Fruit fly (Drosophila melanogaster) whole organism, prepupa: ENCODE results near the gene CG5171.

ENCODE experiments used
- Blimp-1 ChIP-seq: fragments of 200-800 bp; sonication (Bioruptor generic); optimal IDR thresholded peaks from 3 replicates; lab custom pipeline; 2017; ENCODE audit warnings: missing biosample characterization, missing genetic modification characterization, mild to moderate bottlenecking, moderate library complexity, missing genetic modification reagents
- CG11294 ChIP-seq: fragments of 200-800 bp; sonication (Bioruptor generic); IDR thresholded peaks from 2 replicates; pipeline ENCODE4 v1.3.6; 2022; ENCODE audit warnings: missing biosample characterization, missing genetic modification characterization
- CG1621 ChIP-seq: fragments of 200-800 bp; sonication (Bioruptor generic); optimal IDR thresholded peaks from 3 replicates; lab custom pipeline; 2018; ENCODE audit warnings: missing biosample characterization, mild to moderate bottlenecking, missing genetic modification characterization
- CG3032 ChIP-seq: fragments of 200-800 bp; optimal IDR thresholded peaks from 2 replicates; lab custom pipeline; 2019; ENCODE audit warnings: missing biosample characterization, mild to moderate bottlenecking, missing genetic modification characterization, moderate library complexity
- CG31627 ChIP-seq: fragments of 200-800 bp; sonication (Bioruptor generic); optimal IDR thresholded peaks from 3 replicates; lab custom pipeline; 2016; ENCODE audit warnings: missing biosample characterization, missing genetic modification characterization
- CG34406 ChIP-seq: fragments of 200-800 bp; sonication (Bioruptor generic); optimal IDR thresholded peaks from 3 replicates; lab custom pipeline; 2016; ENCODE audit warnings: missing biosample characterization, missing genetic modification characterization
- CG3919 ChIP-seq: fragments of 200-800 bp; sonication (Bioruptor generic); optimal IDR thresholded peaks from 3 replicates; lab custom pipeline; 2016; ENCODE audit warnings: missing biosample characterization, missing genetic modification characterization
- CG4318 ChIP-seq: fragments of 200-800 bp; sonication (Bioruptor generic); optimal IDR thresholded peaks from 3 replicates; lab custom pipeline; 2017; ENCODE audit warnings: missing biosample characterization, mild to moderate bottlenecking, missing genetic modification characterization
- CG6163 ChIP-seq: fragments of 200-800 bp; sonication (Bioruptor generic); IDR thresholded peaks from 3 replicates; pipeline ENCODE4 v1.3.6; 2022; ENCODE audit warnings: missing biosample characterization, missing genetic modification characterization
- CG6276 ChIP-seq: fragments of 200-800 bp; sonication (Bioruptor generic); optimal IDR thresholded peaks from 2 replicates; lab custom pipeline; 2017; ENCODE audit warnings: missing biosample characterization, mild to moderate bottlenecking, missing genetic modification characterization
- CG6792 ChIP-seq: fragments of 200-800 bp; sonication (Bioruptor generic); optimal IDR thresholded peaks from 3 replicates; lab custom pipeline; 2016; ENCODE audit warnings: missing biosample characterization, missing genetic modification characterization
- CG6808 ChIP-seq: fragments of 200-800 bp; sonication (Bioruptor generic); optimal IDR thresholded peaks from 3 replicates; lab custom pipeline; 2017; ENCODE audit warnings: missing biosample characterization, missing genetic modification characterization, mild to moderate bottlenecking, moderate library complexity, missing genetic modification reagents
- CG6854 ChIP-seq: fragments of 200-800 bp; sonication (Bioruptor generic); optimal IDR thresholded peaks from 2 replicates; lab custom pipeline; 2017; ENCODE audit warnings: missing biosample characterization, mild to moderate bottlenecking, missing genetic modification characterization
- CG7368 ChIP-seq: fragments of 200-800 bp; sonication (Bioruptor generic); optimal IDR thresholded peaks from 3 replicates; lab custom pipeline; 2016; ENCODE audit warnings: missing biosample characterization, missing genetic modification characterization
- CG8319 ChIP-seq: fragments of 200-800 bp; sonication (Bioruptor generic); optimal IDR thresholded peaks from 3 replicates; lab custom pipeline; 2016; ENCODE audit warnings: missing biosample characterization, missing genetic modification characterization
- CG9139 ChIP-seq: fragments of 200-800 bp; sonication (Bioruptor generic); optimal IDR thresholded peaks from 3 replicates; lab custom pipeline; 2017; ENCODE audit warnings: missing biosample characterization, mild to moderate bottlenecking, missing genetic modification characterization
- Eip75B ChIP-seq: fragments of 200-800 bp; sonication (Bioruptor generic); optimal IDR thresholded peaks from 3 replicates; lab custom pipeline; 2016; ENCODE audit warnings: missing biosample characterization, missing genetic modification characterization
- Eip78C ChIP-seq: fragments of 200-800 bp; sonication (Bioruptor generic); peaks from one replicate; lab custom pipeline; 2016; ENCODE audit warnings: missing biosample characterization, missing genetic modification characterization
- Eip93F ChIP-seq: fragments of 200-800 bp; sonication (Bioruptor generic); optimal IDR thresholded peaks from 2 replicates; lab custom pipeline; 2016; ENCODE audit warnings: missing biosample characterization, mild to moderate bottlenecking, missing genetic modification characterization
- Ets21C ChIP-seq: fragments of 200-800 bp; sonication (Bioruptor generic); optimal IDR thresholded peaks from 3 replicates; lab custom pipeline; 2016; ENCODE audit warnings: missing biosample characterization, missing genetic modification characterization
- Ets96B ChIP-seq: fragments of 200-800 bp; optimal IDR thresholded peaks from 2 replicates; lab custom pipeline; 2019; ENCODE audit warnings: missing biosample characterization, mild to moderate bottlenecking, missing genetic modification characterization, moderate library complexity
- Gug ChIP-seq: fragments of 200-800 bp; sonication (Bioruptor generic); IDR thresholded peaks from 2 replicates; pipeline ENCODE4 v1.3.6; 2022; ENCODE audit warnings: missing biosample characterization, missing genetic modification characterization
- Hr39 ChIP-seq: fragments of 200-800 bp; sonication (Bioruptor generic); optimal IDR thresholded peaks from 2 replicates; lab custom pipeline; 2016; ENCODE audit warnings: missing biosample characterization, missing genetic modification characterization
- Hr4 ChIP-seq: fragments of 200-800 bp; sonication (Bioruptor generic); optimal IDR thresholded peaks from 3 replicates; lab custom pipeline; 2016; ENCODE audit warnings: missing biosample characterization, missing genetic modification characterization
- Lpt ChIP-seq: fragments of 200-800 bp; sonication (Bioruptor generic); optimal IDR thresholded peaks from 3 replicates; lab custom pipeline; 2016; ENCODE audit warnings: missing biosample characterization, missing genetic modification characterization
- Met ChIP-seq: fragments of 200-800 bp; sonication (Bioruptor generic); optimal IDR thresholded peaks from 3 replicates; lab custom pipeline; 2016; ENCODE audit warnings: missing biosample characterization, missing genetic modification characterization
- OdsH ChIP-seq: fragments of 200-800 bp; sonication (Bioruptor generic); optimal IDR thresholded peaks from 3 replicates; lab custom pipeline; 2016; ENCODE audit warnings: missing biosample characterization, missing genetic modification characterization
- Smox ChIP-seq: fragments of 200-800 bp; sonication (Bioruptor generic); optimal IDR thresholded peaks from 3 replicates; lab custom pipeline; 2016; ENCODE audit warnings: missing biosample characterization, missing genetic modification characterization
- Sox102F ChIP-seq: fragments of 200-800 bp; sonication (Bioruptor generic); optimal IDR thresholded peaks from 2 replicates; lab custom pipeline; 2016; ENCODE audit warnings: missing biosample characterization, mild to moderate bottlenecking, missing genetic modification characterization
- Sox14 ChIP-seq: fragments of 200-800 bp; sonication (Bioruptor generic); optimal IDR thresholded peaks from 3 replicates; lab custom pipeline; 2016; ENCODE audit warnings: missing biosample characterization, missing genetic modification characterization
- Sox15 ChIP-seq: fragments of 200-800 bp; sonication (Bioruptor generic); optimal IDR thresholded peaks from 3 replicates; lab custom pipeline; 2016; ENCODE audit warnings: missing biosample characterization, missing genetic modification characterization
- achi ChIP-seq: fragments of 200-800 bp; sonication (Bioruptor generic); optimal IDR thresholded peaks from 3 replicates; lab custom pipeline; 2016; ENCODE audit warnings: missing biosample characterization, missing genetic modification characterization
- cyc ChIP-seq: fragments of 200-800 bp; sonication (Bioruptor generic); optimal IDR thresholded peaks from 3 replicates; lab custom pipeline; 2016; ENCODE audit warnings: missing biosample characterization, missing genetic modification characterization
- dsx ChIP-seq: fragments of 200-800 bp; optimal IDR thresholded peaks from 3 replicates; lab custom pipeline; 2019; ENCODE audit warnings: missing biosample characterization, mild to moderate bottlenecking, missing genetic modification characterization, moderate library complexity; ENCODE audit not compliant: poor library complexity, severe bottlenecking
- eg ChIP-seq: fragments of 200-800 bp; sonication (Bioruptor generic); IDR thresholded peaks from 3 replicates; pipeline ENCODE4 v1.3.6; 2022; ENCODE audit warnings: missing biosample characterization, missing genetic modification characterization
- esn ChIP-seq: fragments of 200-800 bp; sonication (Bioruptor generic); optimal IDR thresholded peaks from 2 replicates; lab custom pipeline; 2016; ENCODE audit warnings: missing biosample characterization, mild to moderate bottlenecking, missing genetic modification characterization, moderate library complexity
- fd59A ChIP-seq: fragments of 200-800 bp; sonication (Bioruptor generic); optimal IDR thresholded peaks from 2 replicates; lab custom pipeline; 2017; ENCODE audit warnings: missing biosample characterization, mild to moderate bottlenecking, missing genetic modification characterization, missing genetic modification reagents
- fkh ChIP-seq: fragments of 200-800 bp; sonication (Bioruptor generic); optimal IDR thresholded peaks from 3 replicates; lab custom pipeline; 2017; ENCODE audit warnings: missing biosample characterization, mild to moderate bottlenecking, missing genetic modification characterization, moderate library complexity
- lz ChIP-seq: fragments of 200-800 bp; sonication (Bioruptor generic); optimal IDR thresholded peaks from 3 replicates; lab custom pipeline; 2016; ENCODE audit warnings: missing biosample characterization, missing genetic modification characterization
- pdm3 ChIP-seq: fragments of 200-800 bp; sonication (Bioruptor generic); optimal IDR thresholded peaks from 3 replicates; lab custom pipeline; 2016; ENCODE audit warnings: missing biosample characterization, missing genetic modification characterization
- salr ChIP-seq, 2 experiments: fragments of 200-800 bp; sonication (Bioruptor generic); optimal IDR thresholded peaks; 3 replicates each; lab custom pipeline; 2016 to 2018; ENCODE audit warnings: missing biosample characterization in 2 of 2, missing genetic modification characterization in 2 of 2, mild to moderate bottlenecking in 1 of 2
- spab ChIP-seq: fragments of 200-800 bp; sonication (Bioruptor generic); optimal IDR thresholded peaks from 2 replicates; lab custom pipeline; 2017; ENCODE audit warnings: missing biosample characterization, mild to moderate bottlenecking, missing genetic modification characterization, missing genetic modification reagents
- svp ChIP-seq: fragments of 200-800 bp; sonication (Bioruptor generic); peaks from one replicate; lab custom pipeline; 2016; ENCODE audit warnings: missing biosample characterization, missing genetic modification characterization
- topi ChIP-seq: fragments of 200-800 bp; sonication (Bioruptor generic); optimal IDR thresholded peaks from 3 replicates; lab custom pipeline; 2016; ENCODE audit warnings: missing biosample characterization, missing genetic modification characterization
- vri ChIP-seq: fragments of 200-800 bp; sonication (Bioruptor generic); optimal IDR thresholded peaks from 3 replicates; lab custom pipeline; 2016; ENCODE audit warnings: missing biosample characterization, mild to moderate bottlenecking, missing genetic modification characterization

The CG5171 gene

DNA sequence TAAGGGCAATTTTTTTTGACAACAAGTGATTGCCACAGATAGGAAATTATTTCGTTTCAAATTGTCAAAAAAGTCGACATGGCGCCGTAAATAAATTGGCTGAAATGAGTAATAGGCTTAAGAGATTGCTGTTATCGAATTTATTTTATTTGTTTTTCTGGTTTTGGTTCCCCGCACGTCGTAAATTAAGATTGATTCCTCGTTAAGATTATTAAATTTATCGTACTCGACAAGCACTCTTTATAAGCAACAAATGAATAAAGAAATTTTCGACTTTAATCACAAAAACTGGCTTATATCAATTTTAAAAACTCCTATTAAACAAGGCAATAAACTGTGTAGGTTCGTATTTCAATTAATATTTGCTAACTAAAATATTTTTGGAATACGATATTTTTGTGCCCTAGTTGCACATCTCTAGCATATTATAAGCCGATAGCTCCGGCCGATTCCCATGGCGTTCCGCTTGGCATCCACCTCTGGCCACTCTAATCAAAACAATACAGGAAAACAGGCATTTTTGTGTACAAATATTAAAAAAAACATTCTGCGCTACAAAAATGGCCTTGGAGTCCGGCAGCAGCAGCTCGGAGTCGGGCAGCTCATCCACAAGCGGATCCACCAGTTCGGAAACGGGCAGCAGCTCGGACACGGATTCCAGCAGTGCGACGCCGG is 10.9 kb downstream of the CG5171 start, which contains the start of gene chm (continued):
- peak; percentile 17 for TF ChIP-seq cyc (GFP tag; lab: Kevin White, UChicago)
- no peak for TF ChIP-seq Hr39 (GFP tag; lab: Kevin White, UChicago)
- TF ChIP-seq Smox (GFP tag; lab: Kevin White, UChicago) = no peak
- peak; percentile 50 for TF ChIP-seq fkh (GFP tag; lab: Kevin White, UChicago)
- TF ChIP-seq CG34406 (GFP tag; lab: Kevin White, UChicago) = no peak
- no peak for TF ChIP-seq Gug (GFP tag; lab: Robert Waterston, UW)
- no peak for TF ChIP-seq salr (GFP tag; optimal IDR thresholded peaks at IDR 0.05; lab: Kevin White, UChicago)
- TF ChIP-seq CG31627 (GFP tag; lab: Kevin White, UChicago) = peak; percentile 54
- TF ChIP-seq vri (GFP tag; lab: Kevin White, UChicago) = no peak
- TF ChIP-seq Sox15 (GFP tag; lab: Kevin White, UChicago) = no peak
- no peak for TF ChIP-seq Met (GFP tag; lab: Kevin White, UChicago)
- TF ChIP-seq achi (GFP tag; lab: Kevin White, UChicago) = no peak
- TF ChIP-seq spab (GFP tag; lab: Kevin White, UChicago) = no peak
- TF ChIP-seq Eip78C (GFP tag; lab: Kevin White, UChicago) = peak; percentile 67
- TF ChIP-seq CG6163 (GFP tag; lab: Robert Waterston, UW) = no peak
- no peak for TF ChIP-seq fd59A
- TF ChIP-seq CG3919 (GFP tag; lab: Kevin White, UChicago) = no peak
- TF ChIP-seq eg (GFP tag; lab: Robert Waterston, UW) = no peak
- no peak for TF ChIP-seq Blimp-1 (GFP tag; lab: Kevin White, UChicago)
- no peak for TF ChIP-seq Lpt (GFP tag; lab: Kevin White, UChicago)

DNA sequence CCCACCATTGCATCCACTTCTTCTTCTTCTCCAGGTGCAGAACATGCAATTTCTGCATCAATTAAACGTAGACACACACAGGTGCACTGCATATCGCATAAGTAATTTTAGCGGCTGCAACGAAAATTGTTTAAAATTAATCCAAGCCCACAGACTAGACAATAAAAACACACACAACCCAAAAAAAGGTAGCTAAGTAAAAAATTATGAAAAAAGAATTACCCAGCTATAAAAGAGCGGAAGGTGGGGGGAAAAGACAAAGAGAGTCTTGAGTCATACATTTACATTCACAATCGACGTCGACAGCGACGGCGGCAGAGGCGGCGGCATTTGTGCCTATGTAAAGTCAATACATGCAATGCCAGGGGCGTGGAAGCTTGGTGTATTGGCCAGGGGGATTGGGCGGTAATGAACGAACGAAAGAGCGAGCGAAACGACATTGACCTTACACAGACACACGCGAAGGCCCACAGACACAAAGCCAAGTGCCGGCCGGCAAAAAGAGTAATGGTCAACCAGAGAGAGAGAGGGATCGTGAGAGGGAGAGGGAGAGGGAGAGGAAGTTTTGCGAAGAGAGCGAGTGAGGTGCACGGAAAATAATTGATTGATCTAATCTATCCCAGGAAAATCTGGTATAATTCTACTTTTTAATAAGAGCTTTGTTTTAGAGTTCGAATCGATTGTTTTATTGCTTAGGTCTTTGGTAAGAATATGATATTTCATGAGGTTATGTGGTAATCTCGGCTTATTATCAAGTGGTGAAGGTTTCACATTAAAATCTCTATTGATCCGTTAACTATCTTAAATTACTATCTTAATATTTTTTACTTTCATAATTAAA is 17.2 kb downstream of the CG5171 start:
- TF ChIP-seq CG1621 (tag; lab: Kevin White, UChicago) = peak; percentile 70
- TF ChIP-seq Sox15 (GFP tag; lab: Kevin White, UChicago) = peak; percentile 78
- peak; percentile 78 for TF ChIP-seq Hr4 (GFP tag; lab: Kevin White, UChicago)
- peak; percentile 53 for TF ChIP-seq CG6808 (GFP tag; lab: Kevin White, UChicago)
- TF ChIP-seq CG8319 (GFP tag; lab: Kevin White, UChicago) = peak; percentile 68
- TF ChIP-seq CG34406 (GFP tag; lab: Kevin White, UChicago) = peak; percentile 81
- TF ChIP-seq Sox14 (GFP tag; lab: Kevin White, UChicago) = peak; percentile 84
- TF ChIP-seq dsx (GFP tag; lab: Kevin White, UChicago) = peak; percentile 57
- peak; percentile 80 for TF ChIP-seq Smox (GFP tag; lab: Kevin White, UChicago)
- TF ChIP-seq pdm3 (GFP tag; lab: Kevin White, UChicago) = peak; percentile 65
- TF ChIP-seq CG6854 (GFP tag; lab: Kevin White, UChicago) = peak; percentile 10
- TF ChIP-seq achi (GFP tag; lab: Kevin White, UChicago) = peak; percentile 89
- peak; percentile 45 for TF ChIP-seq CG9139
- TF ChIP-seq CG6792 = peak; percentile 82
- peak; percentile 56 for TF ChIP-seq CG4318 (GFP tag; lab: Kevin White, UChicago)
- TF ChIP-seq esn (GFP tag; lab: Kevin White, UChicago) = peak; percentile 91
- peak; percentile 83 for TF ChIP-seq lz (GFP tag; lab: Kevin White, UChicago)
- TF ChIP-seq topi (GFP tag; lab: Kevin White, UChicago) = peak; percentile 84
- peak; percentile 98 for TF ChIP-seq svp (GFP tag; lab: Kevin White, UChicago)
- TF ChIP-seq Eip75B (GFP tag; lab: Kevin White, UChicago) = peak; percentile 62
- TF ChIP-seq Sox102F (GFP tag; lab: Kevin White, UChicago) = peak; percentile 80
- TF ChIP-seq CG3032 = peak; percentile 77
- peak; percentile 96 for TF ChIP-seq Eip78C (GFP tag; lab: Kevin White, UChicago)
- TF ChIP-seq salr (GFP tag; optimal IDR thresholded peaks at IDR 0.05; lab: Kevin White, UChicago) = peak; percentile 42 to 74
- TF ChIP-seq eg (GFP tag; lab: Robert Waterston, UW) = peak; percentile 44; the same call in 2 of the 3 replicates
- 0 out of 2 replicates have a peak, but pooled peaks have one; percentile 48 for TF ChIP-seq CG11294 (GFP tag; lab: Robert Waterston, UW)
- peak; percentile 85 for TF ChIP-seq OdsH (GFP tag; lab: Kevin White, UChicago)
- peak; percentile 57 for TF ChIP-seq Eip93F (GFP tag; lab: Kevin White, UChicago)
- TF ChIP-seq Ets21C (GFP tag; lab: Kevin White, UChicago) = peak; percentile 52
- TF ChIP-seq CG6163 (GFP tag; lab: Robert Waterston, UW) = peak; percentile 59; the same call in 1 of the 3 replicates
- TF ChIP-seq Ets96B (tag; lab: Kevin White, UChicago) = peak; percentile 85
- peak; percentile 68 for TF ChIP-seq CG6276
- peak; percentile 65 for TF ChIP-seq CG7368 (GFP tag; lab: Kevin White, UChicago)
- TF ChIP-seq Gug (GFP tag; lab: Robert Waterston, UW) = peak; percentile 38
- TF ChIP-seq CG3919 (GFP tag; lab: Kevin White, UChicago) = peak; percentile 75
- TF ChIP-seq Blimp-1 (GFP tag; lab: Kevin White, UChicago) = peak; percentile 72
